Worm (Caenorhabditis elegans): Measurements from ENCODE around the gene sam-10.

Gene sam-10

DNA sequence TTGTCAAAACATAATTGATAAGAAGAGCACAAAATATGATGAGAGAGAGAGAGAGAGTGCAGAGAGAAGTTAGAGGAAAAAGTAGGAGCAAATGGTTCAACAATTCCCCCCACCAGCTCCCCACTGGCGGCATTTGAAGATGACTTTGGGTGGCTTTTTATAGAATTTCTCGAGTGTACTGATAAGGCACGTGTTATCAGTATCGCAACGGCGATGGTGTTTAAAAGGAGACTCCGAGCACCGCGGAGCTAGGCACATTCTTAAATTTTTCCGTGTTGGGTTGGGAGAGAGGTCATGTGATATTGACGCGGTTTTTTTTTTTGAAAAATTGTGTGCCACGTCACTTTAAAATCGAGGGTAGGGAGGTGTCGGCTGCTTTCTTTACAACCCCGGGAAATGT, 31.8 kb downstream of the sam-10 start (continued):
- TF ChIP-seq B0035.1 (tag; optimal IDR thresholded peaks at IDR 0.05) (no peak), pha-4 (tag; optimal IDR thresholded peaks at IDR 0.05) (no peak), tbp1 (GFP tag; optimal IDR thresholded peaks at IDR 0.05) (peak; percentile 43), mcd-1 (GFP tag; IDR thresholded peaks at IDR 0.05) (0 out of 2 replicates have a peak, but pooled peaks have one; percentile 21), zim-3 (tag; optimal IDR thresholded peaks at IDR 0.05) (no peak), ztf-18 (tag; optimal IDR thresholded peaks at IDR 0.05) (no peak), unc-130 (GFP tag; optimal IDR thresholded peaks at IDR 0.05) (no peak), Y53G8AR.9 (GFP tag; conservative IDR thresholded peaks at IDR 0.05) (no peak), madf-10 (tag; optimal IDR thresholded peaks at IDR 0.05) (no peak), F23B12.7 (tag; optimal IDR thresholded peaks at IDR 0.05; ENCODE audit: insufficient read depth) (peak; percentile 7), nhr-179 (tag; optimal IDR thresholded peaks at IDR 0.05) (no peak), F37B4.10 (GFP tag; IDR thresholded peaks at IDR 0.05) (no peak), gei-17 (GFP tag; optimal IDR thresholded peaks at IDR 0.05) (no peak), bed-2 (GFP tag; IDR thresholded peaks at IDR 0.05) (no peak), hmg-1.2 (GFP tag; IDR thresholded peaks at IDR 0.05) (no peak), nfyb-1 (GFP tag; IDR thresholded peaks at IDR 0.05) (no peak), B0261.1 (tag; optimal IDR thresholded peaks at IDR 0.05) (no peak), snpc-1.3 (tag; optimal IDR thresholded peaks at IDR 0.05; ENCODE audit: insufficient read depth) (no peak), F57A8.1 (GFP tag; optimal IDR thresholded peaks at IDR 0.05) (no peak), chd-7 (tag; optimal IDR thresholded peaks at IDR 0.05) (no peak), lin-54 (GFP tag; optimal IDR thresholded peaks at IDR 0.05) (no peak), ztf-22 (GFP tag; optimal IDR thresholded peaks at IDR 0.05) (peak; percentile 99), nhr-90 (tag; optimal IDR thresholded peaks at IDR 0.05) (peak; percentile 45), sdz-38 (tag; optimal IDR thresholded peaks at IDR 0.05) (no peak), lsy-27 (tag; optimal IDR thresholded peaks at IDR 0.05; ENCODE audit: borderline replicate concordance, insufficient read depth) (no peak)

DNA sequence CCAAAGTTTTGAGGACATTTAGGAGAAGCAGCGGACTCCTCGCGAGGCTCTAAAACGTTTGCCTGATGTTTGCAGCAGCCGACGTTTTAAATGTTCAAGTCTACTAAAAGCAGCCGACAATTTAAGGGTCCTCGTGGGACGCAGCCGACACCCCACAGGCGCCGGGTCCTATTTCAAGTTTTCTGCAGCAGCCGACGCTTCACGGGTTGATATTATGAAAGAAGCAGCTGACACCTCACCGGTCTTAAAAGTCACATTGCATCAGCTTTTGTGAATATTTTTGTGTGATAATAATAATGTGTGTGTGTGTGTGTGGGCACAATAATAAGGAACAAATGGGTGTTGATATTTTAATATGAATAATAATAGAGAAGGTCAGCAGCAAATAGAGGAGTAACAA, 32.4 kb downstream of the sam-10 start:
- no peak for TF ChIP-seq K12H6.12 (tag; optimal IDR thresholded peaks at IDR 0.05)
- TF ChIP-seq snpc-4 (GFP tag; optimal IDR thresholded peaks at IDR 0.05) = no peak
- peak in 2 of 4 experiments; percentile 56 to 62 for TF ChIP-seq snpc-4 (tag; optimal IDR thresholded peaks at IDR 0.05)
- no peak for TF ChIP-seq F57C9.4 (tag; optimal IDR thresholded peaks at IDR 0.05)
- no peak for TF ChIP-seq aptf-2 (GFP tag; conservative IDR thresholded peaks at IDR 0.05)
- no peak for TF ChIP-seq ztf-26 (tag; optimal IDR thresholded peaks at IDR 0.05)
- TF ChIP-seq him-1 (tag; optimal IDR thresholded peaks at IDR 0.05) = no peak
- TF ChIP-seq K11D2.4 (GFP tag; IDR thresholded peaks at IDR 0.05) = no peak
- no peak for TF ChIP-seq lin-40 (tag; optimal IDR thresholded peaks at IDR 0.05)

DNA sequence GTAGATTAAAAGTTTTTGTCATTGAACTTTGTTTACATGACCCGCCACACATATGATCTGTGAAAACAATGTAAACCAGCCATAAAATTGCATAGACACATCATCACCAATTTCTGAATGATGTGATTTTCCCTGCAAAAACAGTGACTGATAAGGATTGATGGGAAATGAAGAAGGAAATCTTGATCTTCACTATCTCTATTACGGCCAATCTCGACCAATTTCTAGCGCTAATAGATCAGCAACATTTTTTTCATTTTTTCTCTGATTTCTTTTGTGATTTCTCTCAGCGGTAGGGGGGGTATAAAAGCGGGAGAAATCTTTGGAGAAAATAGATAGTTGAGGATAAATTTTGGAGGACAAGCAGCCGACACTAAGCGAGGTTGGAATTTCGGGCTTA, 33.0 kb downstream of the sam-10 start:
- TF ChIP-seq bed-1 (GFP tag; IDR thresholded peaks at IDR 0.05) = no peak
- no peak for TF ChIP-seq ztf-28 (GFP tag; IDR thresholded peaks at IDR 0.05)
- TF ChIP-seq Y53G8AR.9 (GFP tag; conservative IDR thresholded peaks at IDR 0.05) = no peak

DNA sequence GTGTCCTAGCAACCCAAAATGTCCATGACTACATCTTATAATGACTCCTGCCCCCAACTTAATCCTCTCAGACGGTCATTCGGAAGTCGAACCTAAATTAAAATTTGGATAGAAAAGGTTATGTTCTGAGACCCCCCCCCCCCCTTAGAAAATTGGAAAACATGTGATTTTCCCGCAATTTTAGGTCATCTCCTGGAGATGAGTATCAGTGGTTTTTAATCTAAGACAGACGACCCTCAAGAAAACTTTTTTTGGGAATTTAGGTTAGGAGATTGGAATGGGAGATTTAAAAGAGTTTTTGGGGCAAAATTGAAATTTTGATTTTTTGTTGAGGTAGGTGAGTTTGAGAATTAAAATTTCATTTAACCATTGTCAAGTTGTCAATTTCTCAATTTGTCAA, 36.8 kb downstream of the sam-10 start:
- TF ChIP-seq lin-40 (tag; optimal IDR thresholded peaks at IDR 0.05) = no peak
- no peak for TF ChIP-seq unc-130 (GFP tag; optimal IDR thresholded peaks at IDR 0.05)
- TF ChIP-seq F10E7.11 (tag; optimal IDR thresholded peaks at IDR 0.05) = no peak
- no peak for TF ChIP-seq aptf-3 (GFP tag; IDR thresholded peaks at IDR 0.05)
- no peak for TF ChIP-seq fkh-3 (tag; optimal IDR thresholded peaks at IDR 0.05)
- no peak for TF ChIP-seq efl-1 (GFP tag; optimal IDR thresholded peaks at IDR 0.05)
- TF ChIP-seq unc-62 (GFP tag; optimal IDR thresholded peaks at IDR 0.05) = no peak
- TF ChIP-seq ztf-6 (GFP tag; IDR thresholded peaks at IDR 0.05) = no peak
- no peak for TF ChIP-seq C06A6.2 (GFP tag; conservative IDR thresholded peaks at IDR 0.05)
- no peak for TF ChIP-seq let-607 (tag; optimal IDR thresholded peaks at IDR 0.05)
- TF ChIP-seq tbp1 (GFP tag; optimal IDR thresholded peaks at IDR 0.05) = no peak

Data from whole organism, young adult.